Worm (Caenorhabditis elegans) whole organism, L1 larva: ENCODE data around the gene F42A10.6.
A peak's percentile ranks its signal among the peaks of the same experiment; 100 is the strongest.

Source experiments
- C34B4.2 ChIP-seq: sonication (generic microtip); optimal IDR thresholded peaks from 2 replicates; lab custom pipeline; 2017; ENCODE audit warnings: mild to moderate bottlenecking, missing genetic modification characterization, missing compliant biosample characterization
- alr-1 ChIP-seq: fragments of 200-800 bp; sonication (Bioruptor generic); optimal IDR thresholded peaks from 2 replicates; lab custom pipeline; 2018; ENCODE audit warnings: borderline replicate concordance, mild to moderate bottlenecking, missing genetic modification characterization, missing compliant biosample characterization
- aly-2 ChIP-seq: fragments of 150-350 bp; optimal IDR thresholded peaks from 2 replicates; lab custom pipeline; 2014; ENCODE audit warnings: missing biosample characterization, missing genetic modification characterization
- blmp-1 ChIP-seq: fragments of 150-350 bp; optimal IDR thresholded peaks from 2 replicates; lab custom pipeline; 2014; ENCODE audit warnings: missing biosample characterization, missing genetic modification characterization
- ceh-63 ChIP-seq: fragments of 200-800 bp; sonication (Bioruptor generic); optimal IDR thresholded peaks from 2 replicates; lab custom pipeline; 2018; ENCODE audit warnings: mild to moderate bottlenecking, missing genetic modification characterization, missing compliant biosample characterization
- dsc-1 ChIP-seq: sonication (generic microtip); optimal IDR thresholded peaks from 2 replicates; lab custom pipeline; 2016; ENCODE audit warnings: mild to moderate bottlenecking, missing genetic modification characterization, missing compliant biosample characterization
- efl-1 ChIP-seq, 4 experiments: fragments of 150-350 bp; optimal IDR thresholded peaks in 3 of 4; peaks in 1 of 4; 1 replicate in 1 of 4; 2 replicates in 3 of 4; lab custom pipeline; 2014; ENCODE audit warnings: missing biosample characterization in 2 of 4, missing genetic modification characterization in 2 of 4, missing genetic modification reagents in 2 of 4
- efl-3 ChIP-seq: fragments of 200-800 bp; sonication (Bioruptor generic); optimal IDR thresholded peaks from 2 replicates; lab custom pipeline; 2018; ENCODE audit warnings: mild to moderate bottlenecking, missing genetic modification characterization, missing compliant biosample characterization
- egl-27 ChIP-seq, 2 experiments: fragments of 150-350 bp in 1 of 2; sonication (generic microtip); optimal IDR thresholded peaks; 3 replicates each; lab custom pipeline; 2017 to 2018; ENCODE audit warnings: missing biosample characterization in 2 of 2, missing genetic modification characterization in 2 of 2, missing genetic modification reagents in 2 of 2
- elt-2 ChIP-seq: sonication (generic microtip); optimal IDR thresholded peaks from 2 replicates; lab custom pipeline; 2016; ENCODE audit warnings: missing genetic modification characterization, mild to moderate bottlenecking, inconsistent platforms, missing compliant biosample characterization, missing genetic modification reagents
- elt-3 ChIP-seq, 6 experiments: fragments of 150-350 bp in 1 of 6; sonication (generic microtip); optimal IDR thresholded peaks; 2 replicates each; lab custom pipeline; 2017 to 2018; ENCODE audit warnings: missing biosample characterization in 6 of 6, missing genetic modification characterization in 6 of 6, inconsistent platforms in 1 of 6
- fkh-4 ChIP-seq: sonication (generic microtip); optimal IDR thresholded peaks from 2 replicates; lab custom pipeline; 2016; ENCODE audit warnings: missing compliant biosample characterization, missing genetic modification characterization, borderline replicate concordance
- fkh-8 ChIP-seq: sonication (generic microtip); optimal IDR thresholded peaks from 2 replicates; lab custom pipeline; 2016; ENCODE audit warnings: mild to moderate bottlenecking, missing genetic modification characterization, missing compliant biosample characterization
- fos-1 ChIP-seq: fragments of 150-350 bp; optimal IDR thresholded peaks from 2 replicates; lab custom pipeline; 2014; ENCODE audit warnings: missing biosample characterization, missing genetic modification characterization
- hlh-4 ChIP-seq: sonication (generic microtip); optimal IDR thresholded peaks from 2 replicates; lab custom pipeline; 2016; ENCODE audit warnings: mild to moderate bottlenecking, missing genetic modification characterization, missing compliant biosample characterization
- irx-1 ChIP-seq: sonication (generic microtip); optimal IDR thresholded peaks from 2 replicates; lab custom pipeline; 2016; ENCODE audit warnings: missing genetic modification characterization, missing compliant biosample characterization
- jun-1 ChIP-seq: fragments of 150-350 bp; optimal IDR thresholded peaks from 2 replicates; lab custom pipeline; 2014; ENCODE audit warnings: missing biosample characterization, missing genetic modification reagents, missing genetic modification characterization
- lin-14 ChIP-seq: fragments of 200-800 bp; sonication (Bioruptor generic); optimal IDR thresholded peaks from 2 replicates; lab custom pipeline; 2018; ENCODE audit warnings: mild to moderate bottlenecking, missing genetic modification characterization, moderate library complexity, missing compliant biosample characterization
- lin-15B ChIP-seq: fragments of 150-350 bp; sonication (generic microtip); optimal IDR thresholded peaks from 3 replicates; lab custom pipeline; 2014; ENCODE audit warnings: missing biosample characterization, missing genetic modification characterization
- lir-3 ChIP-seq: sonication (generic microtip); optimal IDR thresholded peaks from 2 replicates; lab custom pipeline; 2016; ENCODE audit warnings: mild to moderate bottlenecking, missing genetic modification characterization, moderate library complexity, missing compliant biosample characterization; ENCODE audit not compliant: poor library complexity
- mab-9 ChIP-seq: fragments of 200-800 bp; sonication (Bioruptor generic); IDR thresholded peaks from 2 replicates; pipeline ENCODE4 v1.3.6; 2022; ENCODE audit warnings: missing genetic modification reagents, missing genetic modification characterization, missing compliant biosample characterization
- mdl-1 ChIP-seq, 2 experiments: fragments of 150-350 bp; optimal IDR thresholded peaks; 2 replicates each; lab custom pipeline; 2014 to 2017; ENCODE audit warnings: missing biosample characterization in 2 of 2, missing genetic modification characterization in 2 of 2, inconsistent platforms in 1 of 2
- nhr-11 ChIP-seq: fragments of 150-350 bp; optimal IDR thresholded peaks from 2 replicates; lab custom pipeline; 2014; ENCODE audit warnings: missing biosample characterization, missing genetic modification characterization
- nhr-19 ChIP-seq: fragments of 200-800 bp; sonication (Bioruptor generic); conservative IDR thresholded peaks from 2 replicates; pipeline ENCODE4 v1.3.6; 2022; ENCODE audit warnings: missing genetic modification characterization, missing compliant biosample characterization
- nhr-237 ChIP-seq: fragments of 150-350 bp; optimal IDR thresholded peaks from 2 replicates; lab custom pipeline; 2014; ENCODE audit warnings: missing biosample characterization, missing genetic modification characterization
- nhr-47 ChIP-seq: sonication (generic microtip); optimal IDR thresholded peaks from 2 replicates; lab custom pipeline; 2016; ENCODE audit warnings: mild to moderate bottlenecking, missing genetic modification characterization, moderate library complexity, missing compliant biosample characterization
- nhr-71 ChIP-seq: sonication (generic microtip); optimal IDR thresholded peaks from 2 replicates; lab custom pipeline; 2016; ENCODE audit warnings: mild to moderate bottlenecking, missing genetic modification characterization, moderate library complexity, missing compliant biosample characterization
- nhr-77 ChIP-seq: fragments of 150-350 bp; optimal IDR thresholded peaks from 2 replicates; lab custom pipeline; 2014; ENCODE audit warnings: missing biosample characterization, missing genetic modification characterization
- nhr-84 ChIP-seq: sonication (generic microtip); optimal IDR thresholded peaks from 2 replicates; lab custom pipeline; 2017; ENCODE audit warnings: missing biosample characterization, missing genetic modification characterization
- nhr-85 ChIP-seq: sonication (generic microtip); peaks from one replicate; lab custom pipeline; 2016; ENCODE audit warnings: missing genetic modification characterization, inconsistent platforms, missing compliant biosample characterization
- nhr-90 ChIP-seq: sonication (generic microtip); optimal IDR thresholded peaks from 2 replicates; lab custom pipeline; 2016; ENCODE audit warnings: mild to moderate bottlenecking, missing genetic modification characterization, missing compliant biosample characterization; ENCODE audit not compliant: poor library complexity
- pag-3 ChIP-seq: sonication (generic microtip); optimal IDR thresholded peaks from 2 replicates; lab custom pipeline; 2017; ENCODE audit warnings: missing genetic modification characterization, mild to moderate bottlenecking, missing compliant biosample characterization, antibody characterized with exemption, borderline replicate concordance; ENCODE audit not compliant: insufficient read depth
- rnt-1 ChIP-seq: sonication (generic microtip); optimal IDR thresholded peaks from 2 replicates; lab custom pipeline; 2016; ENCODE audit warnings: mild to moderate bottlenecking, missing genetic modification characterization, moderate library complexity, missing compliant biosample characterization
- snpc-4 ChIP-seq: fragments of 150-350 bp; optimal IDR thresholded peaks from 2 replicates; lab custom pipeline; 2014; ENCODE audit warnings: missing biosample characterization, missing genetic modification characterization
- snu-23 ChIP-seq: sonication (generic microtip); optimal IDR thresholded peaks from 2 replicates; lab custom pipeline; 2016; ENCODE audit warnings: missing genetic modification characterization, missing compliant biosample characterization
- sup-37 ChIP-seq: fragments of 200-800 bp; sonication (Bioruptor generic); optimal IDR thresholded peaks from 2 replicates; lab custom pipeline; 2018; ENCODE audit warnings: mild to moderate bottlenecking, missing genetic modification characterization, missing compliant biosample characterization
- swsn-7 ChIP-seq: sonication (generic microtip); optimal IDR thresholded peaks from 2 replicates; lab custom pipeline; 2016; ENCODE audit warnings: missing genetic modification characterization, missing compliant biosample characterization
- unc-130 ChIP-seq: fragments of 150-350 bp; optimal IDR thresholded peaks from 2 replicates; lab custom pipeline; 2017; ENCODE audit warnings: missing biosample characterization, missing genetic modification characterization, inconsistent platforms
- unc-62 ChIP-seq: fragments of 150-350 bp; optimal IDR thresholded peaks from 2 replicates; lab custom pipeline; 2014; ENCODE audit warnings: missing biosample characterization, missing genetic modification reagents, missing genetic modification characterization
- unc-86 ChIP-seq: sonication (generic microtip); optimal IDR thresholded peaks from 2 replicates; lab custom pipeline; 2016; ENCODE audit warnings: missing genetic modification characterization, missing compliant biosample characterization
- zag-1 ChIP-seq: fragments of 150-350 bp; optimal IDR thresholded peaks from 2 replicates; lab custom pipeline; 2014; ENCODE audit warnings: missing biosample characterization, missing genetic modification characterization

F42A10.6 gene

ce11 chrIII:6139932-6140612 lies 36.6 kb downstream of the F42A10.6 start (continued):
- TF ChIP-seq nhr-85 (tag; lab: Kevin White, UChicago) (no peak), unc-86 (tag; lab: Kevin White, UChicago) (peak; percentile 4), elt-2 (tag; lab: Kevin White, UChicago) (no peak), nhr-77 (tag; lab: Kevin White, UChicago) (no peak), sup-37 (GFP tag; lab: Kevin White, UChicago) (no peak), C34B4.2 (tag; lab: Kevin White, UChicago) (no peak), mdl-1 (tag; optimal IDR thresholded peaks at IDR 0.05; lab: Kevin White, UChicago) (no peak)

ce11 chrIII:6139328-6139727 lies 37.3 kb downstream of the F42A10.6 start:
- TF ChIP-seq unc-86 (tag; lab: Kevin White, UChicago) = peak; percentile 92
- TF ChIP-seq fkh-8 (tag; lab: Kevin White, UChicago) = peak; percentile 9
- TF ChIP-seq snu-23 = no peak
- TF ChIP-seq egl-27 (tag; optimal IDR thresholded peaks at IDR 0.05; lab: Kevin White, UChicago) = no peak
- no peak for TF ChIP-seq rnt-1
- no peak for TF ChIP-seq lin-15B (tag; lab: Kevin White, UChicago)
- TF ChIP-seq mab-9 (GFP tag; lab: Robert Waterston, UW) = peak; percentile 6; the same call in 1 of the 2 replicates
- TF ChIP-seq nhr-90 (tag; lab: Kevin White, UChicago) = no peak
- TF ChIP-seq swsn-7 (tag; lab: Kevin White, UChicago) = no peak
- no peak for TF ChIP-seq unc-62 (GFP tag; lab: Kevin White, UChicago)
- no peak for TF ChIP-seq efl-1 (optimal IDR thresholded peaks at IDR 0.05; lab: Kevin White, UChicago)
- no peak for TF ChIP-seq efl-1 (GFP tag; optimal IDR thresholded peaks at IDR 0.05 in 1 of 2; lab: Kevin White, UChicago)
- peak; percentile 27 for TF ChIP-seq lin-14 (GFP tag; lab: Kevin White, UChicago)
- no peak for TF ChIP-seq fkh-4 (tag; lab: Kevin White, UChicago)
- no peak for TF ChIP-seq blmp-1
- no peak for TF ChIP-seq sup-37 (GFP tag; lab: Kevin White, UChicago)
- no peak for TF ChIP-seq jun-1

ce11 chrIII:6138457-6138856 lies 38.2 kb downstream of the F42A10.6 start:
- TF ChIP-seq efl-3 (GFP tag; lab: Kevin White, UChicago) (no peak), unc-130 (tag; lab: Kevin White, UChicago) (no peak), aly-2 (tag; lab: Kevin White, UChicago) (no peak), hlh-4 (no peak), lin-14 (GFP tag; lab: Kevin White, UChicago) (peak; percentile 86), rnt-1 (peak; percentile 50), elt-3 (tag; optimal IDR thresholded peaks at IDR 0.05; lab: Kevin White, UChicago) (no peak), unc-86 (tag; lab: Kevin White, UChicago) (no peak), ceh-63 (GFP tag; lab: Kevin White, UChicago) (no peak), efl-1 (optimal IDR thresholded peaks at IDR 0.05; lab: Kevin White, UChicago) (no peak), efl-1 (GFP tag; optimal IDR thresholded peaks at IDR 0.05 in 1 of 2; lab: Kevin White, UChicago) (peak in 1 of 2 experiments; percentile 22), pag-3 (tag; lab: Kevin White, UChicago) (peak; percentile 62), snu-23 (peak; percentile 6), nhr-237 (no peak), unc-62 (GFP tag; lab: Kevin White, UChicago) (no peak), fos-1 (no peak), nhr-11 (tag; lab: Kevin White, UChicago) (no peak), nhr-84 (tag; lab: Kevin White, UChicago) (no peak), nhr-77 (tag; lab: Kevin White, UChicago) (no peak), nhr-90 (tag; lab: Kevin White, UChicago) (no peak), zag-1 (tag; lab: Kevin White, UChicago) (no peak), fkh-8 (tag; lab: Kevin White, UChicago) (peak; percentile 11), lir-3 (tag; lab: Kevin White, UChicago) (no peak), nhr-85 (tag; lab: Kevin White, UChicago) (no peak), alr-1 (no peak), blmp-1 (no peak), nhr-71 (tag; lab: Kevin White, UChicago) (peak; percentile 56), nhr-19 (peak; percentile 39; the same call in 1 of the 2 replicates), jun-1 (no peak), irx-1 (tag; lab: Kevin White, UChicago) (no peak), dsc-1 (tag; lab: Kevin White, UChicago) (peak; percentile 18), nhr-47 (tag; lab: Kevin White, UChicago) (peak; percentile 18), snpc-4 (tag; lab: Kevin White, UChicago) (no peak)
- TF ChIP-seq, all 84 proteins: peak for 10
